Worm (Caenorhabditis elegans) whole organism, L2 larva: ENCODE results near the gene sra-36.

Experiments
- C34F6.9 ChIP-seq: fragments of 150-350 bp; optimal IDR thresholded peaks from 2 replicates; lab custom pipeline; 2014; ENCODE audit warnings: missing biosample characterization, missing genetic modification characterization
- R02D3.7 ChIP-seq: fragments of 150-350 bp; optimal IDR thresholded peaks from 2 replicates; lab custom pipeline; 2014; ENCODE audit warnings: missing biosample characterization, missing genetic modification characterization
- Y55F3AM.14 ChIP-seq: fragments of 200-800 bp; sonication (Bioruptor generic); optimal IDR thresholded peaks from 2 replicates; lab custom pipeline; 2018; ENCODE audit warnings: mild to moderate bottlenecking, missing genetic modification characterization, missing compliant biosample characterization
- ZK546.5 ChIP-seq: sonication (generic microtip); optimal IDR thresholded peaks from 2 replicates; lab custom pipeline; 2017; ENCODE audit warnings: missing biosample characterization, missing genetic modification characterization
- alr-1 ChIP-seq: fragments of 150-350 bp; optimal IDR thresholded peaks from 2 replicates; lab custom pipeline; 2014; ENCODE audit warnings: missing biosample characterization, missing genetic modification characterization
- aly-2 ChIP-seq: fragments of 150-350 bp; optimal IDR thresholded peaks from 2 replicates; lab custom pipeline; 2014; ENCODE audit warnings: missing biosample characterization, missing genetic modification characterization
- blmp-1 ChIP-seq: sonication (generic microtip); optimal IDR thresholded peaks from 2 replicates; lab custom pipeline; 2017; ENCODE audit warnings: missing genetic modification characterization, mild to moderate bottlenecking, missing compliant biosample characterization, antibody characterized with exemption, moderate library complexity; ENCODE audit not compliant: insufficient read depth
- ceh-16 ChIP-seq: fragments of 150-350 bp; optimal IDR thresholded peaks from 2 replicates; lab custom pipeline; 2014; ENCODE audit warnings: missing biosample characterization, missing genetic modification characterization
- ceh-82 ChIP-seq: fragments of 150-350 bp; optimal IDR thresholded peaks from 2 replicates; lab custom pipeline; 2014; ENCODE audit warnings: missing biosample characterization, missing genetic modification characterization
- dmd-4 ChIP-seq: sonication (generic microtip); optimal IDR thresholded peaks from 2 replicates; lab custom pipeline; 2017; ENCODE audit warnings: missing biosample characterization, missing genetic modification characterization
- elt-1 ChIP-seq: fragments of 150-350 bp; optimal IDR thresholded peaks from 2 replicates; lab custom pipeline; 2014; ENCODE audit warnings: missing biosample characterization, missing genetic modification characterization
- fos-1 ChIP-seq: fragments of 150-350 bp; optimal IDR thresholded peaks from 2 replicates; lab custom pipeline; 2014; ENCODE audit warnings: missing biosample characterization, missing genetic modification characterization
- gmeb-1 ChIP-seq: fragments of 150-350 bp; optimal IDR thresholded peaks from 2 replicates; lab custom pipeline; 2014; ENCODE audit warnings: missing biosample characterization, missing genetic modification characterization
- lin-39 ChIP-seq: fragments of 150-350 bp; optimal IDR thresholded peaks from 2 replicates; lab custom pipeline; 2014; ENCODE audit warnings: missing biosample characterization, missing genetic modification reagents, missing genetic modification characterization
- lsy-2 ChIP-seq, 2 experiments: fragments of 150-350 bp in 1 of 2; sonication (generic microtip) in 1 of 2; optimal IDR thresholded peaks; 2 replicates each; lab custom pipeline; 2014 to 2017; ENCODE audit warnings: missing biosample characterization in 2 of 2, missing genetic modification characterization in 2 of 2
- mab-5 ChIP-seq: fragments of 150-350 bp; optimal IDR thresholded peaks from 2 replicates; lab custom pipeline; 2014; ENCODE audit warnings: missing biosample characterization, missing genetic modification characterization
- mdl-1 ChIP-seq, 2 experiments: fragments of 150-350 bp in 1 of 2; sonication (generic microtip) in 1 of 2; optimal IDR thresholded peaks; 2 replicates each; lab custom pipeline; 2017; ENCODE audit warnings: missing biosample characterization in 2 of 2, missing genetic modification characterization in 2 of 2
- nhr-10 ChIP-seq: sonication (generic microtip); optimal IDR thresholded peaks from 2 replicates; lab custom pipeline; 2017; ENCODE audit warnings: missing biosample characterization, missing genetic modification characterization
- nhr-12 ChIP-seq: fragments of 150-350 bp; optimal IDR thresholded peaks from 2 replicates; lab custom pipeline; 2014; ENCODE audit warnings: missing biosample characterization, missing genetic modification characterization
- nhr-129 ChIP-seq: fragments of 150-350 bp; optimal IDR thresholded peaks from 2 replicates; lab custom pipeline; 2014; ENCODE audit warnings: missing biosample characterization, missing genetic modification characterization
- nhr-21 ChIP-seq: fragments of 150-350 bp; optimal IDR thresholded peaks from 2 replicates; lab custom pipeline; 2014; ENCODE audit warnings: missing biosample characterization, missing genetic modification characterization
- nhr-77 ChIP-seq: fragments of 150-350 bp; optimal IDR thresholded peaks from 2 replicates; lab custom pipeline; 2014; ENCODE audit warnings: missing biosample characterization, missing genetic modification characterization
- skn-1 ChIP-seq: sonication (generic microtip); optimal IDR thresholded peaks from 2 replicates; lab custom pipeline; 2017; ENCODE audit warnings: missing biosample characterization, missing genetic modification characterization
- sma-3 ChIP-seq: sonication (generic microtip); optimal IDR thresholded peaks from 2 replicates; lab custom pipeline; 2016; ENCODE audit warnings: missing genetic modification reagents, missing genetic modification characterization, missing compliant biosample characterization
- sma-9 ChIP-seq, 2 experiments: fragments of 150-350 bp in 1 of 2; sonication (generic microtip) in 1 of 2; optimal IDR thresholded peaks; 2 replicates each; lab custom pipeline; 2014 to 2016; ENCODE audit warnings: missing genetic modification characterization in 2 of 2, mild to moderate bottlenecking in 1 of 2, missing biosample characterization in 1 of 2, missing compliant biosample characterization in 1 of 2, missing genetic modification reagents in 1 of 2, moderate library complexity in 1 of 2
- snpc-4 ChIP-seq: fragments of 150-350 bp; optimal IDR thresholded peaks from 2 replicates; lab custom pipeline; 2014; ENCODE audit warnings: missing biosample characterization, missing genetic modification characterization
- unc-55 ChIP-seq: fragments of 150-350 bp; sonication (generic microtip); optimal IDR thresholded peaks from 3 replicates; lab custom pipeline; 2014; ENCODE audit warnings: missing biosample characterization, missing genetic modification reagents, missing genetic modification characterization
- unc-62 ChIP-seq: fragments of 150-350 bp; optimal IDR thresholded peaks from 2 replicates; lab custom pipeline; 2014; ENCODE audit warnings: missing biosample characterization, missing genetic modification reagents, missing genetic modification characterization
- zag-1 ChIP-seq: fragments of 150-350 bp; optimal IDR thresholded peaks from 2 replicates; lab custom pipeline; 2014; ENCODE audit warnings: missing biosample characterization, missing genetic modification characterization
- ztf-1 ChIP-seq: fragments of 200-800 bp; sonication (Bioruptor generic); conservative IDR thresholded peaks from 2 replicates; pipeline ENCODE4 v1.3.6; 2022; ENCODE audit warnings: missing genetic modification characterization, missing compliant biosample characterization

Gene sra-36

ce11 chrII:4583203-4583912, 42.8 kb upstream of the sra-36 start:
- no peak for TF ChIP-seq lsy-2 (tag; optimal IDR thresholded peaks at IDR 0.05; lab: Kevin White, UChicago)
- TF ChIP-seq unc-55 = peak; percentile 1
- no peak for TF ChIP-seq nhr-10
- TF ChIP-seq ceh-16 (tag; lab: Kevin White, UChicago) = peak; percentile 20
- no peak for TF ChIP-seq lin-39
- TF ChIP-seq sma-3 (GFP tag; lab: Kevin White, UChicago) = no peak
- TF ChIP-seq fos-1 (tag; lab: Kevin White, UChicago) = no peak
- TF ChIP-seq, all 48 proteins: peak for 2

ce11 chrII:4581090-4581489, 40.6 kb upstream of the sra-36 start:
- no peak for TF ChIP-seq snpc-4 (tag; lab: Kevin White, UChicago)
- TF ChIP-seq nhr-21 = no peak
- TF ChIP-seq ceh-82 (tag; lab: Kevin White, UChicago) = no peak
- TF ChIP-seq nhr-77 = no peak
- no peak for TF ChIP-seq zag-1 (tag; lab: Kevin White, UChicago)
- no peak for TF ChIP-seq ceh-16 (tag; lab: Kevin White, UChicago)
- TF ChIP-seq mab-5 = no peak
- no peak for TF ChIP-seq ztf-1 (GFP tag; lab: Robert Waterston, UW)
- no peak for TF ChIP-seq aly-2

- no peak for TF ChIP-seq nhr-12 (tag; lab: Kevin White, UChicago)
These were observed 39.5 kb upstream of the sra-36 start for ce11 chrII:4579920-4580474.

- TF ChIP-seq lin-39 (no peak), mab-5 (peak; percentile 62)
- TF ChIP-seq, all 48 proteins: peak for 1
These were observed 38.8 kb upstream of the sra-36 start for ce11 chrII:4579375-4579774.

ce11 chrII:4577391-4577790, 36.9 kb upstream of the sra-36 start:
- TF ChIP-seq lsy-2 (tag; optimal IDR thresholded peaks at IDR 0.05; lab: Kevin White, UChicago) (no peak), lin-39 (no peak), snpc-4 (tag; lab: Kevin White, UChicago) (no peak), sma-3 (GFP tag; lab: Kevin White, UChicago) (no peak), aly-2 (no peak), sma-9 (GFP tag; optimal IDR thresholded peaks at IDR 0.05; lab: Kevin White, UChicago) (no peak), sma-9 (tag; optimal IDR thresholded peaks at IDR 0.05; lab: Kevin White, UChicago) (no peak), alr-1 (no peak), unc-62 (GFP tag; lab: Kevin White, UChicago) (no peak), nhr-10 (no peak), nhr-129 (tag; lab: Kevin White, UChicago) (no peak), R02D3.7 (tag; lab: Kevin White, UChicago) (no peak)

ce11 chrII:4575579-4575978, 35.0 kb upstream of the sra-36 start:
- no peak for TF ChIP-seq nhr-129 (tag; lab: Kevin White, UChicago)
- TF ChIP-seq elt-1 (tag; lab: Kevin White, UChicago) = no peak
- TF ChIP-seq ZK546.5 (tag; lab: Kevin White, UChicago) = no peak
- no peak for TF ChIP-seq unc-55
- no peak for TF ChIP-seq mdl-1 (tag; optimal IDR thresholded peaks at IDR 0.05; lab: Kevin White, UChicago)
- peak; percentile 69 for TF ChIP-seq mab-5

ce11 chrII:4574658-4575057, 34.1 kb upstream of the sra-36 start:
- TF ChIP-seq sma-9 (GFP tag; optimal IDR thresholded peaks at IDR 0.05; lab: Kevin White, UChicago) (no peak), sma-9 (tag; optimal IDR thresholded peaks at IDR 0.05; lab: Kevin White, UChicago) (no peak), ZK546.5 (tag; lab: Kevin White, UChicago) (no peak), nhr-12 (tag; lab: Kevin White, UChicago) (no peak), gmeb-1 (tag; lab: Kevin White, UChicago) (no peak), Y55F3AM.14 (GFP tag; lab: Kevin White, UChicago) (no peak), nhr-77 (no peak), ceh-82 (tag; lab: Kevin White, UChicago) (no peak), blmp-1 (no peak), C34F6.9 (tag; lab: Kevin White, UChicago) (no peak), R02D3.7 (tag; lab: Kevin White, UChicago) (no peak), nhr-10 (no peak), skn-1 (no peak), snpc-4 (tag; lab: Kevin White, UChicago) (no peak), dmd-4 (no peak)
- TF ChIP-seq, all 48 proteins: peak for 0
